Fruit fly (Drosophila melanogaster): Measurements from ENCODE around the gene CG34279.
A peak's percentile ranks its signal among the peaks of the same experiment; 100 is the strongest.

Gene CG34279

DNA sequence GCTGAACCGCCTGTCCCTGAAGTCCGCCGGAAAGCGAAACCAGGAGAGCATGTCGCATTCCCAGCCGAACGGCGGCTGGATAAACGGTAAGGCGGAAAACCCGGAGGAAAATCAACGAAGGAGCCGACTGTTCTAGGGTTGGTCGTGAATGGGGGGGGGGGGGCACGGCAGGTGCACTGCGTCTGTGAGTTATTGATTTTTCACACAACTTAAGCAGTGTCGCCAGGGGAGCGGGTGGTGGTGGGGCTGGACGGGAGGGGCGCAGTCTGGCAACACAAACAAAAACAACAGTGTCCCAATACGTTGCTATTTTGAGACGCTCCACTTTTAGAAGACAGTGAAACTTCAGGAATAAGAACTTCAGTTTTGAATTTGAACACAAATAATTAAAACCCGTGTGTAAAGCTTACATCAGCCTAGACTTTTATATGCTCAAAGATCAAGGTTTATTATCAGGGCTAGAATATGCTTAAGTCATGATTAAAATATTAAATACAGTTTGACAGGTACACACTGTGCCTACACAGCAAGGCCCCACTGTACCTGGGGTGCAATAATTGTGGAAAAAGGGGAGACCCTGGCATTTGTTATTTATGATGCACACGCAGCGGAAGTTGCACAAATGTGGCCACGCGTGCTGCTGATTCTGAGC is 16.8 kb downstream of the CG34279 start (continued):
- TF ChIP-seq CG11723 (GFP tag; optimal IDR thresholded peaks at IDR 0.05) (peak; percentile 25), mld (GFP tag; IDR thresholded peaks at IDR 0.05; ENCODE audit: partially characterized antibody) (no peak), sim (GFP tag; IDR thresholded peaks at IDR 0.05) (peak; percentile 62), CG11504 (tag; optimal IDR thresholded peaks at IDR 0.05) (peak; percentile 85), Asciz (GFP tag; optimal IDR thresholded peaks at IDR 0.05) (peak; percentile 76), CG10979 (tag; optimal IDR thresholded peaks at IDR 0.05) (peak; percentile 80), sens (GFP tag) (peak; percentile 94), dmrt99B (tag; optimal IDR thresholded peaks at IDR 0.05) (peak; percentile 85), CG10321 (GFP tag; IDR thresholded peaks at IDR 0.05) (no peak), prd (optimal IDR thresholded peaks at IDR 0.05) (no peak), prd (GFP tag; IDR thresholded peaks at IDR 0.05) (peak; percentile 88), pnt (GFP tag; optimal IDR thresholded peaks at IDR 0.05) (peak; percentile 32), sd (tag; optimal IDR thresholded peaks at IDR 0.05) (no peak), Dbx (GFP tag; IDR thresholded peaks at IDR 0.05) (0 out of 3 replicates have a peak, but pooled peaks have one; percentile 20), so (GFP tag; IDR thresholded peaks at IDR 0.05) (peak; percentile 73; the same call in 1 of the 3 replicates), NC2α (GFP tag; optimal IDR thresholded peaks at IDR 0.05) (peak; percentile 21), CG7928 (GFP tag; optimal IDR thresholded peaks at IDR 0.05) (no peak), CG18764 (GFP tag; optimal IDR thresholded peaks at IDR 0.05) (peak; percentile 39), shn (GFP tag; optimal IDR thresholded peaks at IDR 0.05) (no peak), Tbp (GFP tag; optimal IDR thresholded peaks at IDR 0.05) (no peak), zen2 (GFP tag; IDR thresholded peaks at IDR 0.05; ENCODE audit: partially characterized antibody) (no peak), gsb-n (tag; optimal IDR thresholded peaks at IDR 0.05) (peak; percentile 57), Sox102F (GFP tag; optimal IDR thresholded peaks at IDR 0.05) (peak; percentile 81), ci (GFP tag; IDR thresholded peaks at IDR 0.05) (peak; percentile 92), E2f2 (GFP tag; IDR thresholded peaks at IDR 0.05) (peak; percentile 39), CG30403 (GFP tag; optimal IDR thresholded peaks at IDR 0.05) (peak; percentile 65), H15 (GFP tag; IDR thresholded peaks at IDR 0.05) (peak; percentile 76), CG4820 (GFP tag; optimal IDR thresholded peaks at IDR 0.05) (peak; percentile 74), CG18599 (GFP tag; optimal IDR thresholded peaks at IDR 0.05) (peak; percentile 73), croc (GFP tag; conservative IDR thresholded peaks at IDR 0.05) (peak; percentile 64), Mrtf (GFP tag; IDR thresholded peaks at IDR 0.05) (peak; percentile 72), klu (GFP tag; IDR thresholded peaks at IDR 0.05) (no peak), CG6683 (GFP tag; optimal IDR thresholded peaks at IDR 0.05) (no peak), Dip3 (GFP tag; optimal IDR thresholded peaks at IDR 0.05) (peak; percentile 13), Adf1 (GFP tag; IDR thresholded peaks at IDR 0.05) (no peak), ara (GFP tag; IDR thresholded peaks at IDR 0.05) (peak; percentile 85), CG1529 (GFP tag; optimal IDR thresholded peaks at IDR 0.05) (peak; percentile 65), chif (GFP tag; optimal IDR thresholded peaks at IDR 0.05) (peak; percentile 34 to 54), ash1 (GFP tag; optimal IDR thresholded peaks at IDR 0.05) (no peak), CG13894 (tag; optimal IDR thresholded peaks at IDR 0.05) (no peak), CG10431 (GFP tag; optimal IDR thresholded peaks at IDR 0.05) (no peak), nom (GFP tag; optimal IDR thresholded peaks at IDR 0.05) (peak; percentile 29), Rfx (GFP tag; IDR thresholded peaks at IDR 0.05) (peak; percentile 43; the same call in 1 of the 2 replicates), lbe (GFP tag; optimal IDR thresholded peaks at IDR 0.05) (peak; percentile 57), sima (GFP tag; optimal IDR thresholded peaks at IDR 0.05) (no peak), ftz-f1 (GFP tag; optimal IDR thresholded peaks at IDR 0.05) (no peak), Ptx1 (GFP tag; IDR thresholded peaks at IDR 0.05) (peak; percentile 77), CG1233 (GFP tag; optimal IDR thresholded peaks at IDR 0.05) (peak; percentile 56), ken (GFP tag; IDR thresholded peaks at IDR 0.05) (peak; percentile 76), CG2199 (GFP tag; IDR thresholded peaks at IDR 0.05) (peak; percentile 43; the same call in 1 of the 3 replicates)

Data from whole organism, embryonic.